Worm (Caenorhabditis elegans): ENCODE results near the gene selt-1.2.

selt-1.2 gene

DNA sequence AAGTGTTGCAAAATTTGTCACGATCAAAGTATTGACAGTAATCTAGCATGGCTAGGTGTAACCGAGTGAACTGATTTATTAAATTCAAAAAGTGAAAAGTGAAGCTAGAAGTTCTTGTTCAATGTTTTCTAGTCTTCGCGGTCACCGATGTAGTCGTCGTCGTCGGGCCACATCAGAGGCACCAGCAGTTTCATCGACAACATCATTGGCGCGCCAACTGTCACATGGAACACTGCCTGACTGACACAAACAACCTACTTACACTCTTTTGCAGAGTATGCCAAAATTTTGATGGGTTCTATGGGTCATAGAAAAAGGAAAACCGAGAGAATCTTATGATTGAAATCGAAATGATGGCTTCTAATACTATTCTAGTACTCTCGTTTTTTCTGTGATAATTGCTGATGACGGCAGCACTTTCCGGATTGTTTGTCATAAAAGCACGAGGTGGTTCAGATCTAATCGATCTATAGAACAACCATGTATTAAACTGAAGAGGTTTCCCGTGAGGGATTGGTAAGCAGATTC lies 21.7 kb downstream of the selt-1.2 start:
- TF ChIP-seq tbx-11 (GFP tag; IDR thresholded peaks at IDR 0.05), result no peak
- no peak for TF ChIP-seq scrt-1 (GFP tag; IDR thresholded peaks at IDR 0.05)
- no peak for TF ChIP-seq ets-7 (tag; optimal IDR thresholded peaks at IDR 0.05)
- TF ChIP-seq sea-1 (GFP tag; conservative IDR thresholded peaks at IDR 0.05), result no peak
- no peak for TF ChIP-seq hmg-4 (GFP tag; optimal IDR thresholded peaks at IDR 0.05)
- no peak for TF ChIP-seq hnd-1 (tag; optimal IDR thresholded peaks at IDR 0.05)
- TF ChIP-seq F13C5.2 (tag; optimal IDR thresholded peaks at IDR 0.05), result no peak
- no peak for TF ChIP-seq tbx-37 (GFP tag; conservative IDR thresholded peaks at IDR 0.05)
- no peak for TF ChIP-seq flt-1 (GFP tag; IDR thresholded peaks at IDR 0.05)
- TF ChIP-seq ceh-13 (GFP tag; optimal IDR thresholded peaks at IDR 0.05), result no peak
- TF ChIP-seq B0310.2 (tag; optimal IDR thresholded peaks at IDR 0.05), result no peak
- TF ChIP-seq pes-1 (GFP tag; IDR thresholded peaks at IDR 0.05), result no peak
- TF ChIP-seq aly-1 (tag; optimal IDR thresholded peaks at IDR 0.05), result no peak

DNA sequence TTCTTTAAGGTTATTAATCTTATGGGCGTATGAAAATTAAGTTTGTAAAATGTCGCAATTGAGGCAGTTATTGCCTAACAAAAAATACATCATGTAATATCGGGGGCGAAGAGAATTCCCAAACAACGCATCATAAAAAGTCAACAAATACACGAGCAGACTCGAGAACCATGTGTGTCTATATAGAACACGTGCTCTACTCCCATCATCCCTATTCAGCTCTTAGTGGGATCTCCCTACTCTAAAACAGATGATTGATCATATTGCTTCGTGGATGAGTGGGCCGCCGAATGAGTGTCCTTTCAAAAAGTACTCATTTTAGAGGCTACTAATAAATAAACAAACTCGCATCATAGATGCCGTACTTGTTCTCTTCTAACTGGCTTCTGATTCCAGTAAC lies 22.7 kb downstream of the selt-1.2 start:
- TF ChIP-seq hmbx-1 (tag; optimal IDR thresholded peaks at IDR 0.05), result no peak
- TF ChIP-seq ets-7 (tag; optimal IDR thresholded peaks at IDR 0.05), result no peak
- no peak for TF ChIP-seq aly-1 (tag; optimal IDR thresholded peaks at IDR 0.05)
- TF ChIP-seq F13C5.2 (tag; optimal IDR thresholded peaks at IDR 0.05), result no peak
- TF ChIP-seq flt-1 (GFP tag; IDR thresholded peaks at IDR 0.05), result no peak
- no peak for TF ChIP-seq ama-1 (optimal IDR thresholded peaks at IDR 0.05)
- no peak for TF ChIP-seq sea-1 (GFP tag; conservative IDR thresholded peaks at IDR 0.05)
- no peak for TF ChIP-seq tbx-37 (GFP tag; conservative IDR thresholded peaks at IDR 0.05)
- no peak for TF ChIP-seq ceh-36 (tag; optimal IDR thresholded peaks at IDR 0.05)

DNA sequence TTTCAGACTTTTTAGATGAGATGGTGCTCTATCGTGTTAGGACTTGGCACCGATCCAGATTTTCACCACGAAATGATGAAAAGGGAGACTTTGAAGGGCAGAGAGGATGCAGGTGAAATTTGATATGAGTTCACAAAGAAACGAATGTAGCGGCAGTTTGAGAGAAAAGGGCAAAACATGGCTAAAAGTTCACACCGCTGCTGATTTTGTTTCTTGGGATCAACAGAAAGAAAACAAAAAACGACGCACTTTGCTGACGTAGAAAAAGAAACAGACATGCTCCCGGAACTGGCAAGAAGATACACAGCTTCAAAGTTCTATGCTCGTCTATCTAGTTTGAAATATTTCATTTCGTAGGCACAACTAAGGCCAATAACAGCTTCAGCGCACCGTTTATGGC lies 23.6 kb downstream of the selt-1.2 start:
- no peak for TF ChIP-seq B0310.2 (tag; optimal IDR thresholded peaks at IDR 0.05)
- no peak for TF ChIP-seq ceh-13 (GFP tag; optimal IDR thresholded peaks at IDR 0.05)
- TF ChIP-seq tbx-37 (GFP tag; conservative IDR thresholded peaks at IDR 0.05), result no peak
- TF ChIP-seq tra-4 (tag; optimal IDR thresholded peaks at IDR 0.05), result no peak
- TF ChIP-seq hmbx-1 (tag; optimal IDR thresholded peaks at IDR 0.05), result no peak
- TF ChIP-seq ama-1 (optimal IDR thresholded peaks at IDR 0.05), result no peak
- no peak for TF ChIP-seq scrt-1 (GFP tag; IDR thresholded peaks at IDR 0.05)
- TF ChIP-seq aly-1 (tag; optimal IDR thresholded peaks at IDR 0.05), result no peak
- TF ChIP-seq sea-1 (GFP tag; conservative IDR thresholded peaks at IDR 0.05), result no peak
- no peak for TF ChIP-seq F13C5.2 (tag; optimal IDR thresholded peaks at IDR 0.05)
- TF ChIP-seq hnd-1 (tag; optimal IDR thresholded peaks at IDR 0.05), result no peak
- no peak for TF ChIP-seq ets-7 (tag; optimal IDR thresholded peaks at IDR 0.05)
- TF ChIP-seq flt-1 (GFP tag; IDR thresholded peaks at IDR 0.05), result no peak
- no peak for TF ChIP-seq tbx-11 (GFP tag; IDR thresholded peaks at IDR 0.05)
- no peak for TF ChIP-seq pes-1 (GFP tag; IDR thresholded peaks at IDR 0.05)

ce11 chrV:10723181-10723580 lies 24.0 kb downstream of the selt-1.2 start:
- TF ChIP-seq tra-4 (tag; optimal IDR thresholded peaks at IDR 0.05) (no peak), ama-1 (optimal IDR thresholded peaks at IDR 0.05) (no peak), pes-1 (GFP tag; IDR thresholded peaks at IDR 0.05) (no peak), tbx-37 (GFP tag; conservative IDR thresholded peaks at IDR 0.05) (no peak), sea-1 (GFP tag; conservative IDR thresholded peaks at IDR 0.05) (no peak), F13C5.2 (tag; optimal IDR thresholded peaks at IDR 0.05) (no peak)

DNA sequence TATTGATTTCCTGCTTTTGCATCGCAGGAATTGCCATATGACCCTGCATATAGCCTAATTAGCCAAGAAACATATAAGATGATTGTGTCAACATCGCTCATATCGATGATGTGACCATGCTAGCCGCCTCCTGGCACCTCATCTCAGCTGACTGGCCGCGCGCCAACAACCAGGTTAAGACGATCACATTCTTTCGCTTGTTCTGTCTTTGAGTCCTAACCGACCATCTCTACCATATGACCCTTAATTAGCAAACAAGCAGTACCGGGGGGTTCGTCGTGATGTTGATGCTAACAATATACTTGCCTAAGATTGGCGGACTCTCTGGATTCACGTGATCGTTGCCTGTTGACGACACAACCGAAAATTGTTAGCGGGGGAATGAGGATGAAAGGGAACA lies 24.6 kb downstream of the selt-1.2 start:
- TF ChIP-seq hnd-1 (tag; optimal IDR thresholded peaks at IDR 0.05) (no peak), hmg-4 (GFP tag; optimal IDR thresholded peaks at IDR 0.05) (no peak), ceh-36 (tag; optimal IDR thresholded peaks at IDR 0.05) (no peak), ceh-13 (GFP tag; optimal IDR thresholded peaks at IDR 0.05) (no peak), ama-1 (optimal IDR thresholded peaks at IDR 0.05) (no peak)

ce11 chrV:10721912-10722426 lies 25.2 kb downstream of the selt-1.2 start:
- TF ChIP-seq flt-1 (GFP tag; IDR thresholded peaks at IDR 0.05) (no peak), scrt-1 (GFP tag; IDR thresholded peaks at IDR 0.05) (0 out of 2 replicates have a peak, but pooled peaks have one; percentile 36)

DNA sequence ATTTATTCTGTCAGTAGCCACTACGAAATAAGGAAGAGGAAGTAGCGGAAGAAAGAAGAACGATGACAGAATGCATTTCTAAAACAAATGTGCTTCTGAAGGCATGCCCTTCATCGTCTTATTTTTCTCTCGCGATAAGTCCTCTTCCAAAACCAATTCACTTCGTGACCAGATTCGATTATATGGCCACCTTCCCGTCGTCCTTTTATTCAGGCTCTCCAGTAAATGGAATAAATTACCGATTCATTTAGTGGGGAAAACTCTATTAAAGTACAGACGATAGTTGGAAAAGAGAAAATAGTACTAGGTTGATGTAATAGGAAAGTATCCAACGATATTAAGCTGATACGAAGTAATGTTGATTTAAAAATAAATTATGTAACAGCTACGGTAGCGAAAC lies 25.9 kb downstream of the selt-1.2 start:
- TF ChIP-seq hnd-1 (tag; optimal IDR thresholded peaks at IDR 0.05) (no peak), scrt-1 (GFP tag; IDR thresholded peaks at IDR 0.05) (no peak), F13C5.2 (tag; optimal IDR thresholded peaks at IDR 0.05) (no peak)

ce11 chrV:10720876-10721275 lies 26.3 kb downstream of the selt-1.2 start:
- no peak for TF ChIP-seq hmbx-1 (tag; optimal IDR thresholded peaks at IDR 0.05)
- TF ChIP-seq ceh-13 (GFP tag; optimal IDR thresholded peaks at IDR 0.05), result no peak
- no peak for TF ChIP-seq ets-7 (tag; optimal IDR thresholded peaks at IDR 0.05)
- no peak for TF ChIP-seq tbx-11 (GFP tag; IDR thresholded peaks at IDR 0.05)
- TF ChIP-seq hmg-4 (GFP tag; optimal IDR thresholded peaks at IDR 0.05), result no peak
- no peak for TF ChIP-seq flt-1 (GFP tag; IDR thresholded peaks at IDR 0.05)
- TF ChIP-seq hnd-1 (tag; optimal IDR thresholded peaks at IDR 0.05), result no peak
- TF ChIP-seq ama-1 (optimal IDR thresholded peaks at IDR 0.05), result no peak
- no peak for TF ChIP-seq F13C5.2 (tag; optimal IDR thresholded peaks at IDR 0.05)
- no peak for TF ChIP-seq tra-4 (tag; optimal IDR thresholded peaks at IDR 0.05)
- TF ChIP-seq pes-1 (GFP tag; IDR thresholded peaks at IDR 0.05), result no peak
- TF ChIP-seq B0310.2 (tag; optimal IDR thresholded peaks at IDR 0.05), result no peak
- TF ChIP-seq tbx-37 (GFP tag; conservative IDR thresholded peaks at IDR 0.05), result no peak
- no peak for TF ChIP-seq aly-1 (tag; optimal IDR thresholded peaks at IDR 0.05)
